Worm (Caenorhabditis elegans): ENCODE data around the gene str-221.

DNA sequence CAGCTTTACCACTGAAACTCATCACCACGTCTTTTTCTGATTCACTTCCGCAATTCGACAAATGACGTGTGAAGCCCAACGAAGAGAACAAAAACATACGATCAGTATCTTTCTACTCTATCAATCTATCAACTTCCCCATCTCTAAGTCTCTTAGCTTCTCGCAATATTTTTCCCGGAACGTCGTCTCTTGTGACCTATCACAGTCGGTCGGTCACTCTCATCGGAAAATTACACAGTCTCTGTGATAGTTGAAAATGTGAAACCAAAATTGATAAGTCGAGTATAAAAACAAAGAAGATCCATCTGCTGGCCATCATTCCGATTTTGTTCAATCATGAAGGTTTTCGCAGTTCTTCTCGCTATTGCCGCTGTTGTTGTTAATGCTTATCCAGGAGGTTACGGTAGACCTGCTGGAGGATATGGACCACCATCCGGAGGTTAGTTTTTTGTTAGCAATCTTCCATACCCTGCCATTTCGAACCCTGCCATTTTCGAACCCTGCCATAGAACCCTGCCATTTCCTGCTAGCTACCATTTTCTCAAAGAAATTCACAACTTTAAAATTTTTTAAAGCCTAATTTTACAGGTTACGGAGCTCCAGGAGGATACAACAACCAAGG lies 46.2 kb upstream of the str-221 start, which contains the start of gene F16B4.4:
- no peak for TF ChIP-seq pha-4 (tag; optimal IDR thresholded peaks at IDR 0.05)
- TF ChIP-seq nhr-2 (tag; optimal IDR thresholded peaks at IDR 0.05), result no peak
- TF ChIP-seq hlh-1 (tag; optimal IDR thresholded peaks at IDR 0.05), result no peak
